1 fruit fly cellular context compared by ENCODE assay signal in the genomic region with DNA sequence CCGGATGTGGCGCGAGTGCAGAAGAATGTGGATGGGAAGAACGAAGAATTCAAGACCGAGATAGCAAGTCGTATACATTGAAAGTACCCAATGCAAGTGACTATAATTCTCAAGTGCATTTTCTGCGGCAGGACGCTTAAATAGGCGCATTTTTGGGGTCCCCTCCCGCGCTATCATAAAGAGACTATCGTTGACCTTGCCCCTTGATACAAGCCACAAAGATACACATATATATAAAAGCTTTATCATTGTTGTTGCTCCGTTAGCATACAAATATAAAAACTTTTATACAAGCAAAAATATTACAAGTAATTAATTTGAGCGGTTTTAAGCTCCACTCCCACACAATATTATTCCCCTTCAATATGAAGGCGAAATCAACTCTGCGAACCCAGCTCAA.
TF ChIP-seq lines count a peak whose summit lies in the region.

No protein-coding gene starts in this region.

TF ChIP-seq in whole organism, prepupa, 60 proteins besides CTCF, POLR2A, EP300 and RAD21 (continued from another document):
- TF ChIP-seq CG32006 (GFP tag; optimal IDR thresholded peaks at IDR 0.05; lab: Kevin White, UChicago) (no peak), CG15336 (GFP tag; IDR thresholded peaks at IDR 0.05; lab: Robert Waterston, UW) (no peak), CG10631 (GFP tag; optimal IDR thresholded peaks at IDR 0.05; lab: Kevin White, UChicago) (no peak)
TF ChIP-seq in whole organism, prepupa: peak in this region for 4.
